Fruit fly (Drosophila melanogaster) whole organism: ENCODE measurements around the gene CG10962.

ENCODE experiments used
- CG8478 ChIP-seq: fragments of >200 bp; optimal IDR thresholded peaks from 2 replicates; lab custom pipeline; 2018; ENCODE audit warnings: inconsistent platforms
- Dll ChIP-seq: fragments of >200 bp; optimal IDR thresholded peaks from 2 replicates; lab custom pipeline; 2017
- EcR ChIP-seq, 2 experiments: fragments of >200 bp; optimal IDR thresholded peaks; 2 replicates each; lab custom pipeline; 2017; ENCODE audit warnings: missing biosample characterization in 2 of 2, missing genetic modification characterization in 2 of 2, missing genetic modification reagents in 2 of 2
- pan ChIP-seq: fragments of >200 bp; optimal IDR thresholded peaks from 2 replicates; lab custom pipeline; 2017
- psq ChIP-seq: fragments of >200 bp; optimal IDR thresholded peaks from 2 replicates; lab custom pipeline; 2017
- usp ChIP-seq: fragments of >200 bp; optimal IDR thresholded peaks from 2 replicates; lab custom pipeline; 2017; ENCODE audit warnings: missing biosample characterization, missing genetic modification characterization, mixed read lengths

DNA sequence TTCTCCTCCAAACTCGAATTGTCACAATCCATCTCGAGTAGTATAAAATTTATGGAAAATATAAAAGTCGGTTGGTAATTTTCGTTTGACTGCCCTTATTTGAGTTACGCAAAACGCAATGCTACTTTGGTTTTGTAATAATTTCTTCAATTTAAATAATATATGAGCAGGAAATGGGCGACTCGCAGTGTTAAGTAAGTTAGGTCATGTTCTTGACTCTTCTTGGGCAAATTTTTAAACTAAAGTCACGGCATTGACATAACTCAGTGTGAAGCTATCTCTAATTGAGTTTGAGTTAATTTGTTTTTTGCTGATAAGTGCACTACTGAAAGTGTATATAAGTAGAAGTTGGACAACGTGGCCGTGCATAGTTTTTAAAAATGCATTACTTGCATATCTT, 50.5 kb downstream of the CG10962 start, which contains the start of the genes CG12661 and CG43255:
- TF ChIP-seq psq (no peak), Dll (lab: Kevin White, UChicago) (no peak), usp (no peak), CG8478 (lab: Kevin White, UChicago) (no peak), pan (lab: Kevin White, UChicago) (no peak), EcR (GFP tag; optimal IDR thresholded peaks at IDR 0.05; lab: Kevin White, UChicago) (no peak)
